Worm (Caenorhabditis elegans): Measurements from ENCODE around the gene T23B7.2.

The T23B7.2 gene

DNA sequence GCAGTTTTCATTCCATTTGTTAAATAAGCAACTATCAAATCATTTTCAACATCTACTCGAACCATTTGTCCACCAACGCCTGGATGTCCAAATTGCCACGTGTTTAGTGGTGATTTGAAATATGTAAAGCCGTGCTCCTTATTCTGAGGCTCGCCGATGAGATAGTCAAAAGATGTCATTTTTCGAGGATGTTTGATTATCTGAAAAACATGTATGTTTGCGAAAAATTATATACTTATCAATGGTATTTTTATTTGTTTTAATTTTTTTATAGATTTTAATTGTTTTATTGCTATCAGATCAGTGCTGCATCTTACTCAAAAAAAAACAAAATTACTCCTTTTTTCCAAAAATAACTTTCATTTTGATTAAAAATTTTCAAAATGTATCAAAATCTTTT, 23.3 kb downstream of the T23B7.2 start:
- TF ChIP-seq hlh-1 (tag; optimal IDR thresholded peaks at IDR 0.05) (no peak), ceh-39 (tag; optimal IDR thresholded peaks at IDR 0.05) (no peak), tbx-8 (GFP tag; optimal IDR thresholded peaks at IDR 0.05) (no peak), flh-1 (GFP tag; optimal IDR thresholded peaks at IDR 0.05) (no peak), ceh-83 (GFP tag; optimal IDR thresholded peaks at IDR 0.05) (no peak), zip-8 (tag; optimal IDR thresholded peaks at IDR 0.05) (no peak), elt-1 (tag; optimal IDR thresholded peaks at IDR 0.05; ENCODE audit: borderline replicate concordance, insufficient read depth) (no peak), mab-5 (tag; optimal IDR thresholded peaks at IDR 0.05) (no peak), sem-2 (GFP tag; optimal IDR thresholded peaks at IDR 0.05) (no peak), elt-3 (tag; optimal IDR thresholded peaks at IDR 0.05) (no peak), bed-3 (GFP tag; optimal IDR thresholded peaks at IDR 0.05) (no peak)

DNA sequence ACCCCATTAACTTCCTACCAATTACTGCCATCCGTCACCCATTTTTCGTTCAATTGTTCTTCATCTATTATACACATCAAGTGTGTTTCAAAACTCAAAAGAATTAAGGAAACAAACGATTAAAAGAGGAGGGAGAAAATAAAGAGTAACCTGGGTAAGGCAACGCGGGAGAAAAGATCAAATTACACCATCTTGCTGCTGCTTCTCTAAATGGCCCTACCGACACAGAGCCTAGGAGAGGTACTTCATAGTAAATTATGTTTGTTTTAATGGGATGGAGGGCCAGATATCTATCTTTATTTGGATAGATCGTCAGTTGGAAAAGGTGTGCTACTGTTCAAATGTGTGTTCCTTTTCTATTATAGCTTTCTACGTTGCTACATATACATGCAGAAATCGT, 26.7 kb downstream of the T23B7.2 start:
- TF ChIP-seq ceh-83 (GFP tag; optimal IDR thresholded peaks at IDR 0.05) (no peak), elt-1 (tag; optimal IDR thresholded peaks at IDR 0.05; ENCODE audit: borderline replicate concordance, insufficient read depth) (no peak), ztf-11 (tag; optimal IDR thresholded peaks at IDR 0.05) (no peak), lin-32 (GFP tag; optimal IDR thresholded peaks at IDR 0.05) (no peak), nhr-2 (tag; optimal IDR thresholded peaks at IDR 0.05) (no peak), unc-39 (tag; optimal IDR thresholded peaks at IDR 0.05) (no peak), snpc-4 (tag; optimal IDR thresholded peaks at IDR 0.05) (no peak)

DNA sequence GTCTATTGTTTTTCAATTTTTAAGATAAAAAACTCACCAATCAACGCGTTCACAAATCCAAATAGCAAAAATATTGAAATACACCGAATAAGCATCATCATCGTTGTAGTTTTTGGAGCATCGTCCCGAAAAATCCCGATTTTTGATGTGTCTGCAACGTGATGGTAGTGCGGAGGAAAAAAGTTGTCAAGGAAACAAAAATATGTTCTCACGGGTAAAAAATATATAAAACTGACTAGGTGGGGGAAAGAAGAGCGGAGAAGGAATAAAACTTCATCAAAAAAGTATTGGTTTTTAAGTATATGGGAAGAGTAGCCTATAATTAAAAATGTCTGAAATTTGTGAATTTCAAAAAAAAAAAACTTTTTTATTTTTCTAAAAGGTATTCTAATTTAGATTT, 30.1 kb downstream of the T23B7.2 start, which contains the start of gene rig-6:
rig-6 (minus strand) TSS at position 101 of the 400 bp plus-strand sequence.
- TF ChIP-seq sem-2 (GFP tag; optimal IDR thresholded peaks at IDR 0.05): no peak
- TF ChIP-seq unc-39 (tag; optimal IDR thresholded peaks at IDR 0.05): no peak
- no peak for TF ChIP-seq zip-8 (tag; optimal IDR thresholded peaks at IDR 0.05)
- no peak for TF ChIP-seq cnd-1 (tag; optimal IDR thresholded peaks at IDR 0.05)
- TF ChIP-seq nhr-237 (tag; optimal IDR thresholded peaks at IDR 0.05): no peak
- no peak for TF ChIP-seq sptf-1 (tag; optimal IDR thresholded peaks at IDR 0.05)

DNA sequence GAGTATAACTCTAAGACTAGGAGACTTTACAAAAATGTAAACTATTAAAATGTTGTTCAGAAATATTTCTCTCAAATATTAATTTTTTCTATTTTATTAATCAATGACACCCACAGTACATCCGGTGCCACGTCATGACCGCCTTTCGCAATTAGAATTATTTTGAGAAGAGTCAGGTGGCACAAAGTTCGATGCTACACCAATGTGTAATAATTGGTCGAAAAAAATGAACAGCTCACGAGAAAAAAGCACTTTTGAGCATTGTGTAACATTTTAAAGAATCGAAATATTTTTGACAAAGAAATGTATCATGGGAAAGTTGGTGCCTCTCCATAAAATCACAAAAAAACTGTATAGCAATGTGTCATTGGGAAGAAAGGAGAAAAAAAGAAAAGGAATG, 35.3 kb downstream of the T23B7.2 start:
- peak; percentile 27 for TF ChIP-seq hlh-1 (tag; optimal IDR thresholded peaks at IDR 0.05)
- no peak for TF ChIP-seq sptf-1 (tag; optimal IDR thresholded peaks at IDR 0.05)

DNA sequence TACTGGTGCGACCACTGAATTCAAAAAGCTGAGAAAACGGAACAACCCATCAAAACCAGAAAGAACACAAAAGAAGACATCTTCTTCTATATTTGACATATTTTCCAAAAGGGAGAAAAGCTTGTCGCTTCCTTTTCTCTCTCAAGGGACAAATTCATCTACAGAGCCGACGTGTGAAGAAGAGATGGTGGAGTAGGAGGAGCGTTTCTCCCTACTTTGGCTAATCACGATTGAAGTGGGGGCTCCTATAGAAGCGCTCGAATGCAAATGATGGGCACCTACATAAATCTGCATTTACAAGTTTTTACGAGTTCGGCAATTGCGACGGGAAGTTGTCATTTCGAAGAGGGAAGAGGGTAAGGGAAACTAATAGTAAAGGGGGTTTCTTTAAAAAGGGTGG, 35.8 kb downstream of the T23B7.2 start:
- no peak for TF ChIP-seq blmp-1 (tag; optimal IDR thresholded peaks at IDR 0.05)
- peak; percentile 12 for TF ChIP-seq ces-1 (GFP tag; optimal IDR thresholded peaks at IDR 0.05)

DNA sequence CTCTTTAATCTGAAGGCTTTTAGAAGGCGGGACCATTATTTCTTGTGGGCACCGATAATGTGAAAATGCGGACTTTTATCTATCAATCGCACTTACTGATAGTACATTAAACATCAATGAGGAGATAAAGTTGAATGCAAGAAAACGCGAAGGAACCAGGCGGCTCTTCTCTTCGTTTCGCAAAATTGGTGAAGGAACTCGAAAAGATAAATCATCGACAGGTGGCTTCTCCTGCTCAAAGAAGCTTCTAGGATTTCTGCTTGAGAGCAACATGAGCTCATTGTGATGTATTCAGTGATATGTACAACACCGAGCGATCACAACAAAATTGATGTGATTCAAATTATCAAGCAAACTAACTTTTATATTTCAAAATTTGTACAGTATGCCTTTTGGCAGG, 36.2 kb downstream of the T23B7.2 start:
- TF ChIP-seq unc-120 (tag; optimal IDR thresholded peaks at IDR 0.05; ENCODE audit: poor library complexity, severe bottlenecking) (peak; percentile 78), unc-62 (GFP tag; optimal IDR thresholded peaks at IDR 0.05) (peak; percentile 81), ceh-83 (GFP tag; optimal IDR thresholded peaks at IDR 0.05) (no peak), hlh-1 (tag; optimal IDR thresholded peaks at IDR 0.05) (peak; percentile 66)

DNA sequence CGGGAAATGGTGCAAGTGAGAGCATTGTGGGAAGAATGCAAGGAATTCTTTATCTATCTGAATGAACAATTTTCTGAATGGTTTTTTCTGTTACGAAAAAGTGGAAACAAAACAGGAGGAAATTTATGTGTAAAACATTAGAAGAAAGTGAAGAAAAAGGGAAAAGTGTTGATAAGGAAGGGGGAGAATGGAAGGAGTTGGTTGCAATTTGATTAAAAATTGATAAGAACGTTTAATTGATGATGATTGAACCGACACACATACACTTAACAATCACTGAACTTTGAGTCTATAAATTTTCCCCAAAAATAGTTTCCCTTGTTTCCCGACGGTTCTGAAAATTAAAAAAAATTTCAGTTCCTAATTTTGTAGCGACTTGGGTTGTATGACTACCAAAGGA, 39.1 kb downstream of the T23B7.2 start:
- TF ChIP-seq lin-32 (GFP tag; optimal IDR thresholded peaks at IDR 0.05) (no peak), ceh-43 (GFP tag; optimal IDR thresholded peaks at IDR 0.05) (no peak)

DNA sequence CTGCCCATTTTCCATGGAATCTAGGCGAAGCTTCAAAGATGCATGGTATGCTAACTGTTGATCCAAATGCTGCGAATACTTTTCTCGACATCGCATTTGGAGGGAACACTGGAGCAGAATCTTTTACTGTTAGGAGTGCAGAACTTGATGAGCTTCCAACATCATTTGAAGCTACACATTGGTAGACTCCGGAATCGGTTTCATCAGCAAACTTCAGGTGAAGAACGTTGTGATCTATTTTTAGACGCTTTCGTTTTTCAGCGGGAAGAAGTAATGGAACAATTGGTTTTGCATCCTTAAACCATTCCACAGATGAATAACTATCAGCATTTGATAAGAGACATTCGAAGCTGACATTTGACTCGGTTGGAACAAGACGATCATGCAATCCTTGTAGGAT, 41.5 kb downstream of the T23B7.2 start:
- TF ChIP-seq M03D4.4 (tag; optimal IDR thresholded peaks at IDR 0.05): no peak

DNA sequence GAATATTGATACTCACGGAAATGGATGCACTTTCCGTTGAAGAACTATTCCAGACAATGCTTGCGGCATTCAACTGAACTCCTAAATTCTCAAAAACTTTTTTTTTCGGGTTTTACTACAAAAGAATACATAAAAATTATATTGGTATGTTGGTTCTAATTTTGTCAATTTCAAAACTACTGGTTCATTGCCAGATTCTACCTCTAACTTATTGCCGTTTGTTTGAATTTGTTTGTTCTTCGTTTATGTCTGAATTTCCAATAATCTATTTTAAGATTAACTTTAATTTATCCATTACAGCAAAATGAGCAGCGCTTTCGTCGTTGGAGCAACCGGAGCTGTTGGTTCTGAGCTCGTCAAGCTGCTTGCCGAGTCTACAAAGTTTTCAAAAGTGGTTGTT, 45.0 kb downstream of the T23B7.2 start, which contains the start of gene C33F10.14:
C33F10.14 (plus strand) TSS at position 301 of the 400 bp plus-strand sequence.
- no peak for TF ChIP-seq elt-3 (tag; optimal IDR thresholded peaks at IDR 0.05)
- no peak for TF ChIP-seq tbx-8 (GFP tag; optimal IDR thresholded peaks at IDR 0.05)
- TF ChIP-seq unc-39 (tag; optimal IDR thresholded peaks at IDR 0.05): no peak
- TF ChIP-seq unc-120 (tag; optimal IDR thresholded peaks at IDR 0.05; ENCODE audit: poor library complexity, severe bottlenecking): no peak
- TF ChIP-seq cnd-1 (tag; optimal IDR thresholded peaks at IDR 0.05): no peak
- TF ChIP-seq sem-2 (GFP tag; optimal IDR thresholded peaks at IDR 0.05): no peak
- no peak for TF ChIP-seq nhr-12 (tag; optimal IDR thresholded peaks at IDR 0.05)
- no peak for TF ChIP-seq nhr-28 (tag; optimal IDR thresholded peaks at IDR 0.05)
- TF ChIP-seq drap-1 (GFP tag; optimal IDR thresholded peaks at IDR 0.05): no peak
- no peak for TF ChIP-seq nhr-2 (tag; optimal IDR thresholded peaks at IDR 0.05)
- TF ChIP-seq elt-1 (tag; optimal IDR thresholded peaks at IDR 0.05; ENCODE audit: borderline replicate concordance, insufficient read depth): no peak
- TF ChIP-seq ceh-39 (tag; optimal IDR thresholded peaks at IDR 0.05): no peak
- no peak for TF ChIP-seq zip-8 (tag; optimal IDR thresholded peaks at IDR 0.05)

All from whole organism, mixed stage, embryonic.